Worm (Caenorhabditis elegans): Measurements from ENCODE around the gene dhs-6.

Gene dhs-6

DNA sequence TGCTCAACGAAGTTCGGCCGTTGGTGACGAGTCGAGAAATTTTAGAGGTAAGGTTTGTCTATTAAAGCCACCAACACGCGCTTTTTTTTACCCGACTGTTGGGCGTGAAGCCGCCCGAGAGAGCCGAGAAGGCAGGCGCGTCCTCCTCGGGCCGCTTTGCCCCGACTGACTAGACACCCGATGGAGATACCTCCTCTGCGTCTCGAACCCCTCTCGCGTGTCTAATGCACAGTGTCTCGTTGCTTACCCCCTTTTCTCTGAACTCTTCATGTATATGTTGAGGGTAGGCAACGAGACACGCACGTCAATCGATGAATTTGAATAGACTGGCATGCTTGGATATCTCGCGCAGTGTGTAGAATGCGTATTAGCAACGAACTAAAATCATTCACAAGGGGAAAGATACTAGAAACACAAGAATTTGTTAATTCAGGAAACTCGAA, 42.6 kb upstream of the dhs-6 start (continued):
- TF ChIP-seq skn-1 (tag; optimal IDR thresholded peaks at IDR 0.05), result peak; percentile 62
- TF ChIP-seq ama-1 (optimal IDR thresholded peaks at IDR 0.05), result peak; percentile 100
- TF ChIP-seq ZK546.5 (tag; optimal IDR thresholded peaks at IDR 0.05), result no peak
- TF ChIP-seq spr-3 (GFP tag; optimal IDR thresholded peaks at IDR 0.05), result peak; percentile 94

DNA sequence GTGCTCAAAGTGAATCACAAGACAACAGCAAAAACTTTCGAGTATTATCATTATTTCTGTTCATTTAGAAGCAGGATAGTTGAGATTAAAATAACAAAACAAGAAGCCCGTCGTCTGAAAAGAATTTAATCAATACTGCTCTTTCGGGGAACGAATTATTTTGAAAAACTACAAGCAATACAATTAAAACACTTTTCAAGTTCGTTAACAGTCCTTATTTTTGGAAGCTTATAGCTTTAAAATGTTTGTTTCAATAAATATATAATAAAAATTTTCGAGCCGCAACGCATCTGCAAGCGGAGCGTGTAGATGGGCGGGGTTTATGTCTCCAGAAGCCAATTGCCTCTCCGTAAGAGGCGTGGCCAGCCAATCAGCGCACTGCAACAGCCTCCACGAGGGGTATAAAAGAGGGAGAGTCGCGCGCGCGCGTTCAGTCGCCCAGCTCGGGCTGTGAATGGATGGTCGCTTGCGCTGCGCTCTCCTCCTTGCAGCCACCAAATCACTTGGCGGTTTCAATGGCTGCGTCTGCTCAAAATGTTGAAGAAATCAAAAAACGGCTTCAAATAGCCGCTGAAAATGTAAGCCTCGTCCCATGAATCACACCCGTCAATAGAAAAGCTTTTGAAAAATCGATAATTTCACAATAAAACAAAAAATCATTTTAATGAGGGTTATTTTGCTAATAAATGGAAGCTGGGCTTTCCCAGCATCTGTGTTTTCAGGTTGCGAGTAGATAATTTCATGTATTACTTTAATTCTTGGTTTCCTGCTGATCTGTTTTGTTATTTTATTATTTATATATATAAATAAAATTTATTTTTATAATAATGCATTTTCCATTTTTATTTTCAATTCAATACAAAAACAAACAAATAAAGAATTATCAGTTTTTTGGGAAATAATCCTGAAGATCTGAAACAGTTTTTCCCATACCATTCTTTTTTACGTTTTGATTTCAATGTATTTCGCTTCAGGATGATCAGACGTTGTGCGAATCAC, 41.9 kb upstream of the dhs-6 start, which contains the start of the genes ift-43 and mdt-26:
TSS of gene ift-43 (minus strand) at position 51 of the 999 bp plus-strand sequence.
TSS of gene mdt-26 (plus strand) at position 446 of the 999 bp plus-strand sequence.
- no peak for TF ChIP-seq zfp-2 (tag; optimal IDR thresholded peaks at IDR 0.05)
- peak in 1 of 2 experiments; percentile 97 for TF ChIP-seq unc-62 (GFP tag; optimal IDR thresholded peaks at IDR 0.05 in 1 of 2)
- TF ChIP-seq unc-62 (tag; optimal IDR thresholded peaks at IDR 0.05), result no peak
- TF ChIP-seq Y75B8A.6 (GFP tag; IDR thresholded peaks at IDR 0.05), result peak; percentile 73; the same call in 1 of the 2 replicates
- no peak for TF ChIP-seq pqm-1 (tag; optimal IDR thresholded peaks at IDR 0.05)
- TF ChIP-seq php-3 (GFP tag; IDR thresholded peaks at IDR 0.05), result peak; percentile 50; the same call in 1 of the 2 replicates
- peak; percentile 76 to 88 for TF ChIP-seq mdl-1 (tag; optimal IDR thresholded peaks at IDR 0.05)
- TF ChIP-seq ceh-32 (tag; optimal IDR thresholded peaks at IDR 0.05; ENCODE audit: poor library complexity), result peak; percentile 55
- peak; percentile 69 for TF ChIP-seq nhr-11 (tag; optimal IDR thresholded peaks at IDR 0.05)
- TF ChIP-seq ztf-11 (tag; optimal IDR thresholded peaks at IDR 0.05), result no peak
- no peak for TF ChIP-seq nhr-10 (tag; optimal IDR thresholded peaks at IDR 0.05)
- TF ChIP-seq aha-1 (tag), result peak; percentile 99
- TF ChIP-seq fkh-10 (GFP tag; optimal IDR thresholded peaks at IDR 0.05), result peak; percentile 63
- no peak for TF ChIP-seq nhr-237 (tag; optimal IDR thresholded peaks at IDR 0.05)
- TF ChIP-seq zag-1 (tag; optimal IDR thresholded peaks at IDR 0.05), result no peak
- TF ChIP-seq spr-3 (GFP tag; optimal IDR thresholded peaks at IDR 0.05), result no peak
- TF ChIP-seq daf-8 (GFP tag; IDR thresholded peaks at IDR 0.05), result no peak
- peak; percentile 72; the same call in 1 of the 2 replicates for TF ChIP-seq pha-4 (GFP tag; IDR thresholded peaks at IDR 0.05)
- no peak for TF ChIP-seq pha-4 (tag; optimal IDR thresholded peaks at IDR 0.05)
- 0 out of 2 replicates have a peak, but pooled peaks have one; percentile 41 for TF ChIP-seq F44E2.7 (GFP tag; IDR thresholded peaks at IDR 0.05)
- peak; percentile 35 for TF ChIP-seq nhr-48 (tag; optimal IDR thresholded peaks at IDR 0.05)
- TF ChIP-seq madf-9 (GFP tag; conservative IDR thresholded peaks at IDR 0.05), result peak; percentile 67
- peak; percentile 69 for TF ChIP-seq lim-7 (GFP tag; IDR thresholded peaks at IDR 0.05)
- TF ChIP-seq ceh-62 (tag; optimal IDR thresholded peaks at IDR 0.05), result no peak
- peak; percentile 74; the same call in 1 of the 2 replicates for TF ChIP-seq dmd-8 (GFP tag; IDR thresholded peaks at IDR 0.05)
- TF ChIP-seq F10B5.3 (tag; optimal IDR thresholded peaks at IDR 0.05), result peak; percentile 42
- peak; percentile 76 for TF ChIP-seq ceh-28 (tag; optimal IDR thresholded peaks at IDR 0.05)
- TF ChIP-seq aly-2 (tag; optimal IDR thresholded peaks at IDR 0.05), result no peak
- TF ChIP-seq ces-1 (GFP tag; optimal IDR thresholded peaks at IDR 0.05), result no peak
- no peak for TF ChIP-seq gei-8 (GFP tag; optimal IDR thresholded peaks at IDR 0.05)
- TF ChIP-seq lin-13 (GFP tag; optimal IDR thresholded peaks at IDR 0.05), result peak; percentile 69
- peak; percentile 79 for TF ChIP-seq hlh-30 (tag; optimal IDR thresholded peaks at IDR 0.05; ENCODE audit: insufficient read depth)
- TF ChIP-seq unc-39 (tag; optimal IDR thresholded peaks at IDR 0.05), result no peak
- peak; percentile 34 for TF ChIP-seq ceh-82 (tag; optimal IDR thresholded peaks at IDR 0.05)
- peak; percentile 49; the same call in 1 of the 2 replicates for TF ChIP-seq lin-29 (GFP tag; IDR thresholded peaks at IDR 0.05)
- TF ChIP-seq lin-39 (tag; optimal IDR thresholded peaks at IDR 0.05), result no peak
- no peak for TF ChIP-seq mxl-2 (GFP tag; conservative IDR thresholded peaks at IDR 0.05)
- TF ChIP-seq lin-38 (GFP tag; IDR thresholded peaks at IDR 0.05), result peak; percentile 66
- no peak for TF ChIP-seq sdz-12 (GFP tag; optimal IDR thresholded peaks at IDR 0.05)
- peak; percentile 100 for TF ChIP-seq ama-1 (optimal IDR thresholded peaks at IDR 0.05)
- peak; percentile 53 for TF ChIP-seq hlh-11 (tag; optimal IDR thresholded peaks at IDR 0.05)
- TF ChIP-seq zip-11 (GFP tag; IDR thresholded peaks at IDR 0.05), result no peak
- TF ChIP-seq ZK546.5 (tag; optimal IDR thresholded peaks at IDR 0.05), result peak in 1 of 2 experiments; percentile 3
- TF ChIP-seq nhr-76 (tag; optimal IDR thresholded peaks at IDR 0.05), result no peak
- TF ChIP-seq lir-3 (tag; optimal IDR thresholded peaks at IDR 0.05), result peak; percentile 28
- peak; percentile 70 for TF ChIP-seq dmd-6 (GFP tag; IDR thresholded peaks at IDR 0.05)
- peak; percentile 79 for TF ChIP-seq dve-1 (tag; optimal IDR thresholded peaks at IDR 0.05; ENCODE audit: insufficient read depth)
